Worm (Caenorhabditis elegans): ENCODE results near the gene laat-1.

DNA sequence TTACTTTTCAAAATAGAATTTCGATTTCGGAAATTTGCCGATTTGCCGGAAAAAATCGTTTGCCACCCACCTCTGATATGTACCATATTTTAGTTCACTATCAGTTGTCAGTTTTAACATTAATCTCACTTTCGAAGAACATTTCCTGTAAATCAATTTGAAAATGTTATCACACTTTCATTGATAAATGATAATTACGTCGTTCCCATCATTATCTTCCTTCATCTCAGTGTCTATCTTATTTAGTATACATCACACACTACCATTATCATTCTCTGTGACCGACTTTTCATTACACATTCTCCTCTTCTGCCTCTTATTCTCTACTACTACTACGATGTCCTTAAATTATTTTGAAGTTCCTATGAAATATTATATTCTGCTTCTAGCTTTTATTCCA lies 51.1 kb downstream of the laat-1 start, which contains the start of gene T01D1.8:
- no peak for TF ChIP-seq mep-1 (tag; optimal IDR thresholded peaks at IDR 0.05)
- no peak for TF ChIP-seq unc-39 (tag; optimal IDR thresholded peaks at IDR 0.05)
- no peak for TF ChIP-seq elt-1 (tag; optimal IDR thresholded peaks at IDR 0.05; ENCODE audit: borderline replicate concordance, insufficient read depth)
- TF ChIP-seq pha-4 (tag; optimal IDR thresholded peaks at IDR 0.05): no peak
- no peak for TF ChIP-seq nhr-76 (tag; optimal IDR thresholded peaks at IDR 0.05)
- no peak for TF ChIP-seq snpc-4 (tag; optimal IDR thresholded peaks at IDR 0.05)
- no peak for TF ChIP-seq ztf-11 (tag; optimal IDR thresholded peaks at IDR 0.05)
- TF ChIP-seq nhr-237 (tag; optimal IDR thresholded peaks at IDR 0.05): no peak
- TF ChIP-seq ceh-83 (GFP tag; optimal IDR thresholded peaks at IDR 0.05): no peak
- no peak for TF ChIP-seq mab-5 (tag; optimal IDR thresholded peaks at IDR 0.05)
- no peak for TF ChIP-seq hlh-1 (tag; optimal IDR thresholded peaks at IDR 0.05)
- no peak for TF ChIP-seq lin-13 (tag; optimal IDR thresholded peaks at IDR 0.05)
